Worm (Caenorhabditis elegans) whole organism, L2 larva: ENCODE measurements around the gene abf-6.

Experiments used
- R02D3.7 ChIP-seq: fragments of 150-350 bp; optimal IDR thresholded peaks from 2 replicates; lab custom pipeline; 2014; ENCODE audit warnings: missing biosample characterization, missing genetic modification characterization
- elt-3 ChIP-seq: sonication (generic microtip); optimal IDR thresholded peaks from 2 replicates; lab custom pipeline; 2017; ENCODE audit warnings: missing biosample characterization, missing genetic modification characterization
- nhr-10 ChIP-seq: sonication (generic microtip); optimal IDR thresholded peaks from 2 replicates; lab custom pipeline; 2017; ENCODE audit warnings: missing biosample characterization, missing genetic modification characterization
- nhr-21 ChIP-seq: fragments of 150-350 bp; optimal IDR thresholded peaks from 2 replicates; lab custom pipeline; 2014; ENCODE audit warnings: missing biosample characterization, missing genetic modification characterization
- nhr-237 ChIP-seq: fragments of 150-350 bp; optimal IDR thresholded peaks from 2 replicates; lab custom pipeline; 2014; ENCODE audit warnings: missing biosample characterization, missing genetic modification characterization
- nhr-6 ChIP-seq: fragments of 150-350 bp; optimal IDR thresholded peaks from 2 replicates; lab custom pipeline; 2014; ENCODE audit warnings: missing biosample characterization, missing genetic modification characterization
- skn-1 ChIP-seq: sonication (generic microtip); optimal IDR thresholded peaks from 2 replicates; lab custom pipeline; 2017; ENCODE audit warnings: missing biosample characterization, missing genetic modification characterization

DNA sequence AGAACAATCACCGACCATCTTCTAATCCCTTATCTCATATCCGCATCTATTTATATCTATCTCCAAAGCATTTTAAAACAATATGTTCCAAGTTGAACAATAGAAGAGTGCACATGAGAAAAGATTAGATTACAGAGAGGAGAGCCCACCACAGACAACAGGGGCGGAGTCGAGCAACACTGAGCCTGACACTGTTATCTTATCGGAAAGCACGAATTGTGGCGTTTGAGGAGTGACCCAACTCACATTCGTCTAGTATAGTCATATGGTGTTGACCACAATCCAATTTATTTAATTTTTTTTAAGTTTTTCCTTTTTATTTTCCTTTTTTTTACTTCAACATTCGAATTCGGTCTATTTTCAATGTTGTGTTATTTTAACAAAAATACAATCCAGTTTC is 13.2 kb upstream of the abf-6 start:
- TF ChIP-seq nhr-6 (tag; lab: Kevin White, UChicago) (no peak), nhr-21 (tag; lab: Kevin White, UChicago) (no peak), nhr-237 (tag; lab: Kevin White, UChicago) (no peak), skn-1 (no peak), nhr-10 (no peak), R02D3.7 (tag; lab: Kevin White, UChicago) (no peak), elt-3 (tag; lab: Kevin White, UChicago) (no peak)
